Fruit fly (Drosophila melanogaster) whole organism, embryonic: ENCODE measurements around the gene yl.

Experiments
- B-H1 ChIP-seq: fragments of 200-800 bp; sonication (Bioruptor generic); IDR thresholded peaks from 3 replicates; pipeline ENCODE4 v1.3.6; 2022; ENCODE audit warnings: missing biosample characterization, missing genetic modification characterization
- CG10267 ChIP-seq: fragments of 200-800 bp; sonication (Bioruptor generic); optimal IDR thresholded peaks from 2 replicates; lab custom pipeline; 2018; ENCODE audit warnings: missing biosample characterization, mild to moderate bottlenecking, missing genetic modification characterization, moderate library complexity
- CG10979 ChIP-seq: fragments of 200-800 bp; sonication (Bioruptor generic); optimal IDR thresholded peaks from 2 replicates; lab custom pipeline; 2018; ENCODE audit warnings: missing biosample characterization, mild to moderate bottlenecking, missing genetic modification characterization, moderate library complexity
- CG11560 ChIP-seq: fragments of 200-800 bp; sonication (Bioruptor generic); IDR thresholded peaks from 3 replicates; pipeline ENCODE4 v1.3.6; 2022; ENCODE audit warnings: missing biosample characterization, missing genetic modification characterization
- CG12299 ChIP-seq: fragments of 200-800 bp; sonication (Bioruptor generic); optimal IDR thresholded peaks from 2 replicates; lab custom pipeline; 2018; ENCODE audit warnings: missing biosample characterization, mild to moderate bottlenecking, missing genetic modification characterization
- CG1233 ChIP-seq: fragments of 200-800 bp; sonication (Bioruptor generic); optimal IDR thresholded peaks from 4 replicates; lab custom pipeline; 2018; ENCODE audit warnings: missing biosample characterization, mild to moderate bottlenecking, missing genetic modification characterization
- CG15479 ChIP-seq: fragments of 200-800 bp; sonication (Bioruptor generic); optimal IDR thresholded peaks from 3 replicates; lab custom pipeline; 2019; ENCODE audit warnings: missing biosample characterization, mild to moderate bottlenecking, missing genetic modification characterization, moderate library complexity
- CG18476 ChIP-seq: fragments of 200-800 bp; sonication (Bioruptor generic); optimal IDR thresholded peaks from 2 replicates; lab custom pipeline; 2016; ENCODE audit warnings: missing biosample characterization, mild to moderate bottlenecking, missing genetic modification characterization
- CG32767 ChIP-seq: fragments of 200-800 bp; sonication (Bioruptor generic); IDR thresholded peaks from 2 replicates; pipeline ENCODE4 v1.3.6; 2022; ENCODE audit warnings: missing biosample characterization, missing genetic modification characterization
- CG33557 ChIP-seq: fragments of 200-800 bp; sonication (Bioruptor generic); optimal IDR thresholded peaks from 2 replicates; lab custom pipeline; 2019; ENCODE audit warnings: missing biosample characterization, mild to moderate bottlenecking, missing genetic modification characterization, moderate library complexity
- CG34422 ChIP-seq: fragments of 200-800 bp; sonication (Bioruptor generic); IDR thresholded peaks from 3 replicates; pipeline ENCODE4 v1.3.6; 2022; ENCODE audit warnings: missing biosample characterization, missing genetic modification characterization
- CG4404 ChIP-seq: fragments of 200-800 bp; sonication (Bioruptor generic); IDR thresholded peaks from 2 replicates; pipeline ENCODE4 v1.3.6; 2022; ENCODE audit warnings: missing biosample characterization, missing genetic modification characterization
- CG4424 ChIP-seq: fragments of 200-800 bp; sonication (Bioruptor generic); optimal IDR thresholded peaks from 3 replicates; lab custom pipeline; 2016; ENCODE audit warnings: missing biosample characterization, missing genetic modification characterization
- CG4707 ChIP-seq: fragments of 200-800 bp; sonication (Bioruptor generic); optimal IDR thresholded peaks from 2 replicates; lab custom pipeline; 2018; ENCODE audit warnings: missing biosample characterization, mild to moderate bottlenecking, missing genetic modification characterization, moderate library complexity
- CG6683 ChIP-seq: fragments of 200-800 bp; sonication (Bioruptor generic); optimal IDR thresholded peaks from 2 replicates; lab custom pipeline; 2017; ENCODE audit warnings: missing biosample characterization, mild to moderate bottlenecking, missing genetic modification characterization, missing genetic modification reagents
- CG7357 ChIP-seq: fragments of 200-800 bp; sonication (Bioruptor generic); IDR thresholded peaks from 3 replicates; pipeline ENCODE4 v1.3.6; 2022; ENCODE audit warnings: missing biosample characterization, missing genetic modification characterization
- CG8765 ChIP-seq: fragments of 200-800 bp; sonication (Bioruptor generic); IDR thresholded peaks from 2 replicates; pipeline ENCODE4 v1.3.6; 2022; ENCODE audit warnings: missing biosample characterization, missing genetic modification characterization
- CG9932 ChIP-seq: fragments of 200-800 bp; sonication (Bioruptor generic); IDR thresholded peaks from 2 replicates; pipeline ENCODE4 v1.3.6; 2022; ENCODE audit warnings: missing biosample characterization, missing genetic modification characterization
- Dip2 ChIP-seq: fragments of 200-800 bp; sonication (Bioruptor generic); IDR thresholded peaks from 2 replicates; pipeline ENCODE4 v1.3.6; 2022; ENCODE audit warnings: missing biosample characterization, missing genetic modification characterization
- Doc2 ChIP-seq: fragments of 200-800 bp; sonication (Bioruptor generic); IDR thresholded peaks from 2 replicates; pipeline ENCODE4 v1.3.6; 2022; ENCODE audit warnings: missing biosample characterization, missing genetic modification characterization
- Dp ChIP-seq: fragments of 200-800 bp; sonication (Bioruptor generic); optimal IDR thresholded peaks from 2 replicates; lab custom pipeline; 2018; ENCODE audit warnings: missing biosample characterization, mild to moderate bottlenecking, missing genetic modification characterization, moderate library complexity
- Ets65A ChIP-seq: fragments of 200-800 bp; sonication (Bioruptor generic); peaks from one replicate; lab custom pipeline; 2016; ENCODE audit warnings: missing biosample characterization, missing genetic modification characterization
- Fer3 ChIP-seq: fragments of 200-800 bp; sonication (Bioruptor generic); optimal IDR thresholded peaks from 2 replicates; lab custom pipeline; 2018; ENCODE audit warnings: missing biosample characterization, mild to moderate bottlenecking, missing genetic modification characterization, moderate library complexity
- H15 ChIP-seq: fragments of 200-800 bp; sonication (Bioruptor generic); IDR thresholded peaks from 3 replicates; pipeline ENCODE4 v1.3.6; 2022; ENCODE audit warnings: missing biosample characterization, missing genetic modification characterization
- HLH4C ChIP-seq: fragments of 200-800 bp; sonication (Bioruptor generic); IDR thresholded peaks from 3 replicates; pipeline ENCODE4 v1.3.6; 2022; ENCODE audit warnings: missing biosample characterization, missing genetic modification characterization; ENCODE audit not compliant: partially characterized antibody
- HLH54F ChIP-seq: fragments of 200-800 bp; sonication (Bioruptor generic); optimal IDR thresholded peaks from 3 replicates; lab custom pipeline; 2016; ENCODE audit warnings: missing biosample characterization, missing genetic modification characterization
- HLHmδ ChIP-seq: fragments of 200-800 bp; sonication (Bioruptor generic); optimal IDR thresholded peaks from 2 replicates; lab custom pipeline; 2018; ENCODE audit warnings: missing biosample characterization, mild to moderate bottlenecking, missing genetic modification characterization, moderate library complexity
- HmgZ ChIP-seq: fragments of 200-800 bp; sonication (Bioruptor generic); optimal IDR thresholded peaks from 2 replicates; lab custom pipeline; 2018; ENCODE audit warnings: missing biosample characterization, mild to moderate bottlenecking, missing genetic modification characterization
- Hr51 ChIP-seq, 2 experiments: fragments of 200-800 bp; sonication (Bioruptor generic); optimal IDR thresholded peaks; 2 replicates in 1 of 2; 3 replicates in 1 of 2; lab custom pipeline; 2016 to 2018; ENCODE audit warnings: missing biosample characterization in 2 of 2, missing genetic modification characterization in 2 of 2, mild to moderate bottlenecking in 1 of 2, moderate library complexity in 1 of 2
- Meics ChIP-seq: fragments of 200-800 bp; sonication (Bioruptor generic); optimal IDR thresholded peaks from 2 replicates; lab custom pipeline; 2017; ENCODE audit warnings: missing biosample characterization, mild to moderate bottlenecking, missing genetic modification characterization
- Rx ChIP-seq: fragments of 200-800 bp; sonication (Bioruptor generic); IDR thresholded peaks from 2 replicates; pipeline ENCODE4 v1.3.6; 2022; ENCODE audit warnings: missing biosample characterization, missing genetic modification characterization
- Sin3A ChIP-seq: fragments of >200 bp; optimal IDR thresholded peaks from 2 replicates; lab custom pipeline; 2018
- Sry-β ChIP-seq: fragments of 200-800 bp; sonication (Bioruptor generic); optimal IDR thresholded peaks from 2 replicates; lab custom pipeline; 2018; ENCODE audit warnings: missing biosample characterization, mild to moderate bottlenecking, missing genetic modification characterization, moderate library complexity
- Xrp1 ChIP-seq: fragments of 200-800 bp; sonication (Bioruptor generic); IDR thresholded peaks from 2 replicates; pipeline ENCODE4 v1.3.6; 2022; ENCODE audit warnings: missing biosample characterization, missing genetic modification characterization
- amos ChIP-seq: fragments of 200-800 bp; sonication (Bioruptor generic); IDR thresholded peaks from 2 replicates; pipeline ENCODE4 v1.3.6; 2022; ENCODE audit warnings: missing biosample characterization, missing genetic modification characterization; ENCODE audit not compliant: partially characterized antibody
- ato ChIP-seq: fragments of 200-800 bp; sonication (Bioruptor generic); IDR thresholded peaks from 2 replicates; pipeline ENCODE4 v1.3.6; 2022; ENCODE audit warnings: missing biosample characterization, missing genetic modification characterization; ENCODE audit not compliant: partially characterized antibody
- bbx ChIP-seq: fragments of 200-800 bp; sonication (Bioruptor generic); IDR thresholded peaks from 2 replicates; pipeline ENCODE4 v1.3.6; 2022; ENCODE audit warnings: missing biosample characterization, missing genetic modification characterization; ENCODE audit not compliant: partially characterized antibody
- caup ChIP-seq: fragments of 200-800 bp; sonication (Bioruptor generic); optimal IDR thresholded peaks from 3 replicates; lab custom pipeline; 2017; ENCODE audit warnings: missing biosample characterization, mild to moderate bottlenecking, missing genetic modification characterization, moderate library complexity; ENCODE audit not compliant: severe bottlenecking
- ci ChIP-seq: fragments of 200-800 bp; sonication (Bioruptor generic); IDR thresholded peaks from 3 replicates; pipeline ENCODE4 v1.3.6; 2022; ENCODE audit warnings: missing biosample characterization, missing genetic modification characterization
- dysf ChIP-seq: fragments of 200-800 bp; sonication (Bioruptor generic); IDR thresholded peaks from 3 replicates; pipeline ENCODE4 v1.3.6; 2022; ENCODE audit warnings: missing biosample characterization, missing genetic modification characterization
- grn ChIP-seq: fragments of 200-800 bp; sonication (Bioruptor generic); optimal IDR thresholded peaks from 3 replicates; lab custom pipeline; 2017; ENCODE audit warnings: missing biosample characterization, missing genetic modification characterization
- nmo ChIP-seq: fragments of 200-800 bp; sonication (Bioruptor generic); optimal IDR thresholded peaks from 2 replicates; lab custom pipeline; 2018; ENCODE audit warnings: missing biosample characterization, mild to moderate bottlenecking, missing genetic modification characterization, moderate library complexity
- otp ChIP-seq: fragments of 200-800 bp; sonication (Bioruptor generic); IDR thresholded peaks from 3 replicates; pipeline ENCODE4, ENCODE4 v1.3.6; 2022; ENCODE audit warnings: missing biosample characterization, missing genetic modification characterization
- pan ChIP-seq, 4 experiments: fragments of >200 bp in 3 of 4; fragments of 200-800 bp in 1 of 4; sonication (Bioruptor generic) in 1 of 4; optimal IDR thresholded peaks in 3 of 4; IDR thresholded peaks in 1 of 4; 2 replicates each; pipeline versions ENCODE4 v1.3.6 to Lab custom; 2017 to 2022; ENCODE audit warnings: missing biosample characterization in 2 of 4, missing genetic modification characterization in 2 of 4, mixed read lengths in 1 of 4
- phol ChIP-seq: fragments of 200-800 bp; sonication (Bioruptor generic); optimal IDR thresholded peaks from 3 replicates; lab custom pipeline; 2018; ENCODE audit warnings: missing biosample characterization, mild to moderate bottlenecking, missing genetic modification characterization, moderate library complexity
- seq ChIP-seq: fragments of 200-800 bp; sonication (Bioruptor generic); IDR thresholded peaks from 2 replicates; pipeline ENCODE4 v1.3.6; 2022; ENCODE audit warnings: missing biosample characterization, missing genetic modification characterization
- stwl ChIP-seq: fragments of 200-800 bp; sonication (Bioruptor generic); optimal IDR thresholded peaks from 3 replicates; lab custom pipeline; 2018; ENCODE audit warnings: missing biosample characterization, mild to moderate bottlenecking, missing genetic modification characterization, moderate library complexity
- trem ChIP-seq: fragments of 200-800 bp; optimal IDR thresholded peaks from 3 replicates; lab custom pipeline; 2019; ENCODE audit warnings: missing biosample characterization, mild to moderate bottlenecking, missing genetic modification characterization, moderate library complexity

yl gene

dm6 chrX:14247035-14247786 is 54.2 kb downstream of the yl start, which contains the start of gene mud (continued):
- TF ChIP-seq otp (GFP tag; lab: Robert Waterston, UW) (0 out of 3 replicates have a peak, but pooled peaks have one; percentile 7), HLH4C (GFP tag; lab: Robert Waterston, UW) (peak; percentile 77), CG10979 (peak; percentile 35), CG32767 (GFP tag; lab: Robert Waterston, UW) (no peak), Hr51 (GFP tag; optimal IDR thresholded peaks at IDR 0.05; lab: Kevin White, UChicago) (peak in 1 of 2 experiments; percentile 6), HLHmδ (GFP tag; lab: Kevin White, UChicago) (no peak), CG4424 (GFP tag; lab: Kevin White, UChicago) (peak; percentile 10), grn (GFP tag; lab: Kevin White, UChicago) (no peak), CG34422 (GFP tag; lab: Robert Waterston, UW) (no peak), dysf (GFP tag; lab: Robert Waterston, UW) (0 out of 3 replicates have a peak, but pooled peaks have one; percentile 34), CG8765 (GFP tag; lab: Robert Waterston, UW) (no peak), CG4404 (GFP tag; lab: Robert Waterston, UW) (peak; percentile 31; the same call in 1 of the 2 replicates), Sin3A (lab: Kevin White, UChicago) (peak; percentile 42), Doc2 (GFP tag; lab: Robert Waterston, UW) (no peak), HmgZ (tag; lab: Kevin White, UChicago) (peak; percentile 10), Ets65A (GFP tag; lab: Kevin White, UChicago) (peak; percentile 79), seq (GFP tag; lab: Robert Waterston, UW) (no peak), CG18476 (GFP tag; lab: Kevin White, UChicago) (no peak), bbx (peak; percentile 77), ci (GFP tag; lab: Robert Waterston, UW) (no peak), Sry-β (peak; percentile 1), Dip2 (GFP tag; lab: Robert Waterston, UW) (peak; percentile 86), caup (GFP tag; lab: Kevin White, UChicago) (no peak), phol (tag; lab: Kevin White, UChicago) (peak; percentile 79), CG1233 (no peak), Dp (GFP tag; lab: Kevin White, UChicago) (peak; percentile 74), CG9932 (GFP tag; lab: Robert Waterston, UW) (peak; percentile 43; the same call in 1 of the 2 replicates), trem (tag; lab: Kevin White, UChicago) (peak; percentile 66), ato (GFP tag; lab: Robert Waterston, UW) (peak; percentile 74), CG33557 (GFP tag; lab: Kevin White, UChicago) (peak; percentile 23), H15 (no peak), HLH54F (GFP tag; lab: Kevin White, UChicago) (peak; percentile 8), CG6683 (GFP tag; lab: Kevin White, UChicago) (no peak), amos (GFP tag; lab: Robert Waterston, UW) (peak; percentile 77), CG7357 (GFP tag; lab: Robert Waterston, UW) (peak; percentile 98), CG4707 (GFP tag; lab: Kevin White, UChicago) (no peak), Fer3 (tag; lab: Kevin White, UChicago) (peak; percentile 10), Meics (peak; percentile 52), pan (optimal IDR thresholded peaks at IDR 0.05; lab: Kevin White, UChicago) (no peak), pan (GFP tag; optimal IDR thresholded peaks at IDR 0.05 in 1 of 2, IDR thresholded peaks at IDR 0.05 in 1 of 2) (peak in 1 of 2 experiments; percentile 21), CG12299 (tag; lab: Kevin White, UChicago) (no peak), CG15479 (GFP tag; lab: Kevin White, UChicago) (no peak), B-H1 (GFP tag; lab: Robert Waterston, UW) (peak; percentile 27; the same call in 2 of the 3 replicates), nmo (GFP tag; lab: Kevin White, UChicago) (peak; percentile 70), CG11560 (no peak), Xrp1 (GFP tag; lab: Robert Waterston, UW) (peak; percentile 44; the same call in 1 of the 2 replicates), stwl (tag; lab: Kevin White, UChicago) (peak; percentile 40), CG10267 (tag; lab: Kevin White, UChicago) (peak; percentile 46), Rx (GFP tag; lab: Robert Waterston, UW) (no peak)
